Worm (Caenorhabditis elegans): ENCODE results near the gene Y12A6A.1.

The Y12A6A.1 gene

DNA sequence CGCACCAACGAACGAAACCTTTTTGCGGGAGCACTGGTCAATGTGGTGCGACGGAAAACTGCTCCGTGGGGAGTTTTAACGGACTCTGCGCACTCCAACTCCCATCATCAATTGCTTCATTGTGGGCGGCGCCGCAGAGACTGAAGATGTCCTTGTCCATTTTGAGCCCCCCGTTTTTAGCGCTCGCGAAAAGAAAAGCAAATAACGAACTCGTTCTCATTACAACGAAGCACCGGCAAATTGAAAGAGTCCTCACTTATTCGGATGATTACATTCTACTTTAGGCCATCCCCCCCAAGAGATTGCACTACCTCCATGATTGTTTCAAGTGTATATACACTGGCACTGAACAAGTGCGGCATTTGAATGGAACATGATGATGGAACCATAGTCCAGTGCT, 25.3 kb upstream of the Y12A6A.1 start, which contains the start of gene acr-9:
Gene acr-9 (minus strand): TSS at position 101 of the 400 bp plus-strand sequence.
- no peak for TF ChIP-seq scrt-1 (GFP tag; IDR thresholded peaks at IDR 0.05)
- TF ChIP-seq tbx-37 (GFP tag; conservative IDR thresholded peaks at IDR 0.05) = no peak
- TF ChIP-seq flt-1 (GFP tag; IDR thresholded peaks at IDR 0.05) = no peak
- TF ChIP-seq tbx-11 (GFP tag; IDR thresholded peaks at IDR 0.05) = no peak
- TF ChIP-seq ceh-36 (tag; optimal IDR thresholded peaks at IDR 0.05) = no peak
- TF ChIP-seq aly-1 (tag; optimal IDR thresholded peaks at IDR 0.05) = no peak
- TF ChIP-seq ets-7 (tag; optimal IDR thresholded peaks at IDR 0.05) = no peak
- TF ChIP-seq sea-1 (GFP tag; conservative IDR thresholded peaks at IDR 0.05) = no peak
- no peak for TF ChIP-seq hmg-4 (GFP tag; optimal IDR thresholded peaks at IDR 0.05)
- no peak for TF ChIP-seq pes-1 (GFP tag; IDR thresholded peaks at IDR 0.05)
- no peak for TF ChIP-seq tra-4 (tag; optimal IDR thresholded peaks at IDR 0.05)
- no peak for TF ChIP-seq hmbx-1 (tag; optimal IDR thresholded peaks at IDR 0.05)
- no peak for TF ChIP-seq ama-1 (optimal IDR thresholded peaks at IDR 0.05)
- no peak for TF ChIP-seq F13C5.2 (tag; optimal IDR thresholded peaks at IDR 0.05)

DNA sequence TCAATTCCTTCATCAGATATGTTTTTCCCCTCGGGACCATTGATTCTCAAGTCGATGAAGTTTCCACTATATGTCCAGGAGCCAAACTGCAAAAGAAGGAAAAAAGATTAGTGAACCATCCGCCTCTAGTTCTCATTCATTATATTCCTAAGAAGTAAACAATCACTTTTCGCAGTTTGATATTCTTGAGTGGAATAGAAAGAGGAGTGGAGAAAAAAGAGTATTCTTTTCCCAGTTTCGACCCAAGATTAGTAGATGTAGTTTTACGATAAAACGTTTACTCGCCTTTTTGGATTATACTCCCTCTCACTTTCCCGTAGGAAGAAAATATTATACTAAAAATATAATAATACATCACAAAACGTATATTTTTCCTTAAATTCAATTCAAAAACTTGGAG, 23.4 kb upstream of the Y12A6A.1 start:
- no peak for TF ChIP-seq tra-4 (tag; optimal IDR thresholded peaks at IDR 0.05)
- no peak for TF ChIP-seq scrt-1 (GFP tag; IDR thresholded peaks at IDR 0.05)
- TF ChIP-seq pes-1 (GFP tag; IDR thresholded peaks at IDR 0.05) = no peak
- TF ChIP-seq tbx-11 (GFP tag; IDR thresholded peaks at IDR 0.05) = no peak
- TF ChIP-seq hmbx-1 (tag; optimal IDR thresholded peaks at IDR 0.05) = no peak
- no peak for TF ChIP-seq hmg-4 (GFP tag; optimal IDR thresholded peaks at IDR 0.05)
- TF ChIP-seq B0310.2 (tag; optimal IDR thresholded peaks at IDR 0.05) = no peak
- TF ChIP-seq ceh-36 (tag; optimal IDR thresholded peaks at IDR 0.05) = no peak
- TF ChIP-seq hnd-1 (tag; optimal IDR thresholded peaks at IDR 0.05) = no peak
- no peak for TF ChIP-seq ceh-13 (GFP tag; optimal IDR thresholded peaks at IDR 0.05)
- no peak for TF ChIP-seq ets-7 (tag; optimal IDR thresholded peaks at IDR 0.05)
- no peak for TF ChIP-seq tbx-37 (GFP tag; conservative IDR thresholded peaks at IDR 0.05)
- TF ChIP-seq sea-1 (GFP tag; conservative IDR thresholded peaks at IDR 0.05) = no peak
- no peak for TF ChIP-seq aly-1 (tag; optimal IDR thresholded peaks at IDR 0.05)
- no peak for TF ChIP-seq F13C5.2 (tag; optimal IDR thresholded peaks at IDR 0.05)
- no peak for TF ChIP-seq ama-1 (optimal IDR thresholded peaks at IDR 0.05)
- no peak for TF ChIP-seq flt-1 (GFP tag; IDR thresholded peaks at IDR 0.05)

DNA sequence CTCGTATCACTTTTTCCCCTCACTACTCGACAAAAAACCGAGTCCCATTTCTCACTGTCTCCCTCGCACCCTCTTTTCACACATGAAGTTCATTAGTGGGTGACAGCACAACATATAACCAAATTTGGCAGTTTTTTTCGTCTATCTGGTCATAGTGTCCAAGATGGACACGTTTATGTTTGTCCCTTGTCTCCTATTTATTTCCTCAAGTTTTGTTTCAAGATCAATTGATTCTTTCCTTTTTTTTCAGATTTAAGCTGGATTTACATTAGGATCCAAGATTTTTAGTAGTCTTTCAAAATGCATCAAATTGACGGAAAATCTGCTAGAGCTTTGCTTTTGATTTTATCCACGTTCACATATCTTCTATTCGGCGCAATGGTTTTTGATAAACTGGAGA, 18.0 kb upstream of the Y12A6A.1 start, which contains the start of gene twk-20:
Gene twk-20 (plus strand): TSS at position 301 of the 400 bp plus-strand sequence.
- no peak for TF ChIP-seq ceh-36 (tag; optimal IDR thresholded peaks at IDR 0.05)
- no peak for TF ChIP-seq F13C5.2 (tag; optimal IDR thresholded peaks at IDR 0.05)
- TF ChIP-seq hnd-1 (tag; optimal IDR thresholded peaks at IDR 0.05) = no peak
- no peak for TF ChIP-seq ama-1 (optimal IDR thresholded peaks at IDR 0.05)
- TF ChIP-seq B0310.2 (tag; optimal IDR thresholded peaks at IDR 0.05) = no peak
- TF ChIP-seq ceh-13 (GFP tag; optimal IDR thresholded peaks at IDR 0.05) = no peak
- TF ChIP-seq scrt-1 (GFP tag; IDR thresholded peaks at IDR 0.05) = no peak
- TF ChIP-seq aly-1 (tag; optimal IDR thresholded peaks at IDR 0.05) = no peak
- TF ChIP-seq flt-1 (GFP tag; IDR thresholded peaks at IDR 0.05) = no peak
- TF ChIP-seq pes-1 (GFP tag; IDR thresholded peaks at IDR 0.05) = no peak
- no peak for TF ChIP-seq ets-7 (tag; optimal IDR thresholded peaks at IDR 0.05)
- no peak for TF ChIP-seq tra-4 (tag; optimal IDR thresholded peaks at IDR 0.05)
- TF ChIP-seq tbx-11 (GFP tag; IDR thresholded peaks at IDR 0.05) = no peak
- no peak for TF ChIP-seq hmg-4 (GFP tag; optimal IDR thresholded peaks at IDR 0.05)
- no peak for TF ChIP-seq hmbx-1 (tag; optimal IDR thresholded peaks at IDR 0.05)
- TF ChIP-seq tbx-37 (GFP tag; conservative IDR thresholded peaks at IDR 0.05) = no peak
- TF ChIP-seq sea-1 (GFP tag; conservative IDR thresholded peaks at IDR 0.05) = no peak

DNA sequence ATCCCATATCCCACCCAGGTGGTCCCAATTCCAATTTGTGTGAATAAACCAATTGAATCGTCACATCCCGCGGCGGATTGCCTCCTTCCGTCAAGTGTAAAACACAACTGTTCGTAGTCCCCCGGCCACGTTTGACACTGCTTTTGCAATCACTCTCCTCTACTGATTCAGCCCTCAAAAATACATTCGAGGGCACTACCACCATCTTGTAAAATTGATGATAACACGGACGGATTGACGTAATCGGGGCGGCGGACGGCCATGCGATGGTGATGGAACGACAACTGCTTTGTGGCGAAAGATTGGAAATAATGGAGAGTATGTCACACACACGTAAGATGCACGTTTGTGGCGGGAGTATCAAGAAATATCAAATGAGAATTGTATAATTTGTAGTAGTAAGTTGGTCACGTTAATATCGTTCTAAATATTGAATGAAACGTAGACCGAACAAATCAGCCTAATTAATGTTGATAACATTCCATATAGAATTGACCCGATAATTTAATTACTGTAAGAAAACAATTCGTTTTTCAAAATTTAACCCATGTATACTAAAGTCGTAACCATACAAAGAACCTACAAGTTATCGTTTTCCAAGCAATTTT, 16.9 kb upstream of the Y12A6A.1 start:
- no peak for TF ChIP-seq sea-1 (GFP tag; conservative IDR thresholded peaks at IDR 0.05)
- TF ChIP-seq hmg-4 (GFP tag; optimal IDR thresholded peaks at IDR 0.05) = no peak
- no peak for TF ChIP-seq ceh-13 (GFP tag; optimal IDR thresholded peaks at IDR 0.05)
- TF ChIP-seq scrt-1 (GFP tag; IDR thresholded peaks at IDR 0.05) = no peak
- TF ChIP-seq ets-7 (tag; optimal IDR thresholded peaks at IDR 0.05) = no peak
- no peak for TF ChIP-seq ama-1 (optimal IDR thresholded peaks at IDR 0.05)

DNA sequence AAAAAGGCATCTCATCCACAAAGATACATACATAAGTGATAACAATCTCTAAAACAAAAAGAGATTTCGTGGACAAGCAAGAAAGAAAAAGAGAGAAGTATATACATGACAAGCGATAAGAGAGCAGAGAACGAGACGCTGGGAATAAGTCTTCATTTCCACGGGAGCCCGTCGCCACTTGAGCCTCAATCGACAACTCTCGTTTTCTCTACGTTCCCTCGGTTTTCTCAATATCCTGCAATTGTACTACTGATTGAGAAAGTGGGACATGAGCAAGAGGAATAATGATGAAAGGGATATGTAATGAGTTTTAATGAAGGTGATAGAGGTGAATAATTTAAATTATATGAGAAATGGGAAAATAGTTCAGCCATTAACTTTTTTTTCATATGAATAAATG, 16.0 kb upstream of the Y12A6A.1 start:
- no peak for TF ChIP-seq ama-1 (optimal IDR thresholded peaks at IDR 0.05)
- no peak for TF ChIP-seq pes-1 (GFP tag; IDR thresholded peaks at IDR 0.05)
- TF ChIP-seq scrt-1 (GFP tag; IDR thresholded peaks at IDR 0.05) = no peak
- no peak for TF ChIP-seq tbx-37 (GFP tag; conservative IDR thresholded peaks at IDR 0.05)
- no peak for TF ChIP-seq ceh-13 (GFP tag; optimal IDR thresholded peaks at IDR 0.05)
- no peak for TF ChIP-seq tbx-11 (GFP tag; IDR thresholded peaks at IDR 0.05)
- no peak for TF ChIP-seq hmg-4 (GFP tag; optimal IDR thresholded peaks at IDR 0.05)
- TF ChIP-seq B0310.2 (tag; optimal IDR thresholded peaks at IDR 0.05) = no peak
- TF ChIP-seq hnd-1 (tag; optimal IDR thresholded peaks at IDR 0.05) = no peak
- TF ChIP-seq ceh-36 (tag; optimal IDR thresholded peaks at IDR 0.05) = no peak
- no peak for TF ChIP-seq hmbx-1 (tag; optimal IDR thresholded peaks at IDR 0.05)
- no peak for TF ChIP-seq sea-1 (GFP tag; conservative IDR thresholded peaks at IDR 0.05)
- no peak for TF ChIP-seq ets-7 (tag; optimal IDR thresholded peaks at IDR 0.05)
- no peak for TF ChIP-seq tra-4 (tag; optimal IDR thresholded peaks at IDR 0.05)
- no peak for TF ChIP-seq flt-1 (GFP tag; IDR thresholded peaks at IDR 0.05)
- no peak for TF ChIP-seq aly-1 (tag; optimal IDR thresholded peaks at IDR 0.05)
- TF ChIP-seq F13C5.2 (tag; optimal IDR thresholded peaks at IDR 0.05) = no peak

DNA sequence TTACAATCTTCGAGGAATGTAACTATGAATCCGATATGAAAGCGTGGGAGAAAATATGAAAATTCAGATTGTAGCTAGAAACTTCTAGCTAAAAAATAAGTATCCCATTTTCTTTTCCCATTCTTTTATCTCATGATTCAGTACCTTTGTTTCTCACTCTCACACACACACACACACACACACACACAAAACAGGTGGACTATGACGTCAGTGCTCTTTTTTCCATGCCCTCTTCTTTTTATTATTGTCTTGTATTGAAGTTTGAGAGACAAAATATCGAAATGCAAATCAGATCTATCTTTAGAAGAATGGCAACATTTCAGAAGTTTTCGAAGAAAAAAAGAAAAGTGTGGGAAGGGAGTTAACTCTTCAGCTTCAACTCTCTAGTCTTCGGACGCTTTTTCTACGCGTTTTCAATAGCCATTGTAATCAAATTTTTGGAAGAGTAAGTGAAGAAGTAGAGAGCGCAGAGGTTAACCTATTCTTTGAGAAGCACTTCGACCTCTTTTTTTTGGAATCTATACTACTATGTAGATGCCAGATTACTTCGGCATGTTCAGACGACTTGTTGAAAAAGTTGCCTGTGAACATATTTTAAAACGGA, 12.4 kb upstream of the Y12A6A.1 start:
- TF ChIP-seq tra-4 (tag; optimal IDR thresholded peaks at IDR 0.05) (no peak), B0310.2 (tag; optimal IDR thresholded peaks at IDR 0.05) (no peak), flt-1 (GFP tag; IDR thresholded peaks at IDR 0.05) (no peak), ceh-13 (GFP tag; optimal IDR thresholded peaks at IDR 0.05) (no peak), sea-1 (GFP tag; conservative IDR thresholded peaks at IDR 0.05) (no peak), ceh-36 (tag; optimal IDR thresholded peaks at IDR 0.05) (no peak), aly-1 (tag; optimal IDR thresholded peaks at IDR 0.05) (no peak), scrt-1 (GFP tag; IDR thresholded peaks at IDR 0.05) (no peak), F13C5.2 (tag; optimal IDR thresholded peaks at IDR 0.05) (no peak)

DNA sequence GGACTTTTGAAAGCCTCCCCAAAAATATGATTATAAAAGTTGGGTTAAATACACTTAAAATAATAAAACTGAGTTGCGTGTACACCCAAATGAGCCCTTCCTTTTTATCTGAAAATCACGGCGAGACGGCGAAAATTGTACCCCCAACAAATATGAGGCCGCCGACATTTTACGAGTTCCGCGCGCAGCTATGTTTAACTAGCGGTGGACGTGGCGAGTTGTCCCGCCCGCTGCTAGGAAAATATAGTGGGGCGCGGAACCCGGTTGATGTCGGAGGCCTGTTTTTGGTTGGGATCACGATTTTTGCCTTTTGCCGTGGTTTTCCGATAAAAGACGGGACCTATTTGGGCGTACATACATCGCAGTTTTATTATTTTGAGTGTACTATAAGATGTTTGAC, 11.5 kb upstream of the Y12A6A.1 start:
- TF ChIP-seq tra-4 (tag; optimal IDR thresholded peaks at IDR 0.05) (no peak), scrt-1 (GFP tag; IDR thresholded peaks at IDR 0.05) (no peak), F13C5.2 (tag; optimal IDR thresholded peaks at IDR 0.05) (no peak), hmg-4 (GFP tag; optimal IDR thresholded peaks at IDR 0.05) (no peak), hnd-1 (tag; optimal IDR thresholded peaks at IDR 0.05) (no peak), B0310.2 (tag; optimal IDR thresholded peaks at IDR 0.05) (no peak)
